Worm (Caenorhabditis elegans): ENCODE measurements around the gene scl-8.

scl-8 gene

ce11 chrIV:13071445-13071844, at the start of gene scl-8:
scl-8 (plus strand) TSS chrIV:13071745.
- TF ChIP-seq him-1 (tag; optimal IDR thresholded peaks at IDR 0.05) (no peak), W03F9.2 (tag; optimal IDR thresholded peaks at IDR 0.05) (no peak), dao-5 (tag; optimal IDR thresholded peaks at IDR 0.05) (no peak)

- TF ChIP-seq him-1 (tag; optimal IDR thresholded peaks at IDR 0.05) (no peak), W03F9.2 (tag; optimal IDR thresholded peaks at IDR 0.05) (no peak), dao-5 (tag; optimal IDR thresholded peaks at IDR 0.05) (no peak)
These were observed 48.7 kb upstream of the scl-8 start for ce11 chrIV:13022892-13023291.

- TF ChIP-seq him-1 (tag; optimal IDR thresholded peaks at IDR 0.05) (peak; percentile 49), W03F9.2 (tag; optimal IDR thresholded peaks at IDR 0.05) (no peak)
These were observed 45.6 kb upstream of the scl-8 start for ce11 chrIV:13025853-13026343.

ce11 chrIV:13026762-13027161, 44.8 kb upstream of the scl-8 start:
- TF ChIP-seq dao-5 (tag; optimal IDR thresholded peaks at IDR 0.05) (no peak), W03F9.2 (tag; optimal IDR thresholded peaks at IDR 0.05) (no peak), him-1 (tag; optimal IDR thresholded peaks at IDR 0.05) (no peak)

- TF ChIP-seq W03F9.2 (tag; optimal IDR thresholded peaks at IDR 0.05) (no peak), dao-5 (tag; optimal IDR thresholded peaks at IDR 0.05) (no peak), him-1 (tag; optimal IDR thresholded peaks at IDR 0.05) (no peak)
These were observed 43.5 kb upstream of the scl-8 start for ce11 chrIV:13027801-13028641.

- TF ChIP-seq W03F9.2 (tag; optimal IDR thresholded peaks at IDR 0.05) = no peak
- TF ChIP-seq dao-5 (tag; optimal IDR thresholded peaks at IDR 0.05) = no peak
- TF ChIP-seq him-1 (tag; optimal IDR thresholded peaks at IDR 0.05) = no peak
These were observed 42.5 kb upstream of the scl-8 start for ce11 chrIV:13028746-13029673.

ce11 chrIV:13029674-13030466, 41.7 kb upstream of the scl-8 start:
- TF ChIP-seq dao-5 (tag; optimal IDR thresholded peaks at IDR 0.05) (no peak), him-1 (tag; optimal IDR thresholded peaks at IDR 0.05) (no peak), W03F9.2 (tag; optimal IDR thresholded peaks at IDR 0.05) (no peak)

ce11 chrIV:13030467-13031299, 40.9 kb upstream of the scl-8 start:
- TF ChIP-seq W03F9.2 (tag; optimal IDR thresholded peaks at IDR 0.05) = no peak
- no peak for TF ChIP-seq dao-5 (tag; optimal IDR thresholded peaks at IDR 0.05)
- TF ChIP-seq him-1 (tag; optimal IDR thresholded peaks at IDR 0.05) = no peak

- TF ChIP-seq him-1 (tag; optimal IDR thresholded peaks at IDR 0.05) (no peak), dao-5 (tag; optimal IDR thresholded peaks at IDR 0.05) (no peak), W03F9.2 (tag; optimal IDR thresholded peaks at IDR 0.05) (no peak)
These were observed 39.4 kb upstream of the scl-8 start for ce11 chrIV:13032153-13032552.

- no peak for TF ChIP-seq dao-5 (tag; optimal IDR thresholded peaks at IDR 0.05)
- no peak for TF ChIP-seq W03F9.2 (tag; optimal IDR thresholded peaks at IDR 0.05)
- TF ChIP-seq him-1 (tag; optimal IDR thresholded peaks at IDR 0.05) = no peak
These were observed 38.0 kb upstream of the scl-8 start for ce11 chrIV:13033516-13033915.

- TF ChIP-seq dao-5 (tag; optimal IDR thresholded peaks at IDR 0.05) (no peak), W03F9.2 (tag; optimal IDR thresholded peaks at IDR 0.05) (no peak), him-1 (tag; optimal IDR thresholded peaks at IDR 0.05) (no peak)
These were observed 36.2 kb upstream of the scl-8 start for ce11 chrIV:13035302-13035701.

ce11 chrIV:13036835-13037234, 34.7 kb upstream of the scl-8 start:
- TF ChIP-seq dao-5 (tag; optimal IDR thresholded peaks at IDR 0.05) = no peak
- TF ChIP-seq him-1 (tag; optimal IDR thresholded peaks at IDR 0.05) = no peak
- TF ChIP-seq W03F9.2 (tag; optimal IDR thresholded peaks at IDR 0.05) = no peak
